Worm (Caenorhabditis elegans): ENCODE results near the gene F43E2.1.

DNA sequence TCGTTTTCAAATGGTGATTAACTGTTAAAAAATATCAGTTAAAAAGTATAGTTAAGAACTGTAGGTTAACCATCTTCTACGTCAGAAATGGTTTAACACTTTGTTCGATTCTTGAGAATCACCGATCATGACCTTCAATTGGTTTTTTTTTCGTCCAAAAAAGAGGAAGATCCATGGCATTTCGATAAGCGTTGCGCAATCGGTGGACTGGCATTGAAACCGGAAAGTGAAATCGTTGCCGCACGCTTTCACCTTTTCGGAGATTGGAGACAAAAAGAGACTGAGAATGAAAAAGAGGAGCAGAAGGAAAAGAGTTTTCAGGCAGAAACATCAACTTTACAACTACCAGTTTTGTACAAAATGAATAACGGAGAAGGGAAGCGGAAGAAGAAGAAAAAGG, 30.2 kb downstream of the F43E2.1 start:
- TF ChIP-seq nhr-28 (tag; optimal IDR thresholded peaks at IDR 0.05) (no peak), blmp-1 (tag; optimal IDR thresholded peaks at IDR 0.05) (peak; percentile 89), lsy-2 (tag; optimal IDR thresholded peaks at IDR 0.05) (no peak), ztf-11 (tag; optimal IDR thresholded peaks at IDR 0.05) (no peak), flh-1 (GFP tag; optimal IDR thresholded peaks at IDR 0.05) (no peak)

Measured in whole organism, mixed stage, embryonic.